Worm (Caenorhabditis elegans) whole organism, dauer: ENCODE measurements around the gene col-98.

Experiments
- unc-62 ChIP-seq: sonication (generic microtip); optimal IDR thresholded peaks from 2 replicates; lab custom pipeline; 2017; ENCODE audit warnings: missing biosample characterization, missing genetic modification reagents, missing genetic modification characterization

Gene col-98

ce11 chrIII:13013912-13014311 is 4.9 kb upstream of the col-98 start:
- no peak for TF ChIP-seq unc-62 (GFP tag; lab: Kevin White, UChicago)

DNA sequence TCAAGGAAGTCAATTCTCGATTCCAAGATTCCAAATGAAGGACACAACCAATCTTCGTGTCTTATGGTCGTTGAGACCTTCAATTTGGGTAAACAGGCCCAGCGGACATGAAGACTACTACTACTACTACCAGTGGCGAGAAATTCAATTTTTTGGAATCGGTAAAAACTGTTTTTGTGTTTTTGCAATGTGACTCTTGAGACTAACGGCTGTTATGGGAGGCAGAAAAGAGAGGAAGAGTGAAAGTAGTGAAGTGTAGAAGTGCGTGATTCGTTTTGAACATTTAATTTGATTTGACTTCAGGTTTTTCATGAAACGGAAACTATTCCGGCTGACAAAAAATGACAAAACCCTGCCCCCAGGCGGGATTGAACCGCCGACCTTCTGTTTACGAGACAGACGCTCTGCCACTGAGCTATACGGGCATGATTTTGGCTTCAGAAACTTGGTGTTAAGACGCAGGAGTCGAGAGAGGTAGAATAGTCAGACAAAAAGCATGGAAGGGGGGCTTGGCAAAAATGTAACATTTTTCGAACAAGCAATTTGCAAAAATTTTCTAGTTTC is 3.0 kb upstream of the col-98 start:
- TF ChIP-seq unc-62 (GFP tag; lab: Kevin White, UChicago) = no peak

ce11 chrIII:13019547-13020098 is 815 bp downstream of the col-98 start:
- no peak for TF ChIP-seq unc-62 (GFP tag; lab: Kevin White, UChicago)

- no peak for TF ChIP-seq unc-62 (GFP tag; lab: Kevin White, UChicago)
These were observed 1.9 kb downstream of the col-98 start, which contains the start of gene cyp-13A11 for ce11 chrIII:13020741-13021140. cyp-13A11 (plus strand) TSS chrIII:13021006.

- TF ChIP-seq unc-62 (GFP tag; lab: Kevin White, UChicago) = no peak
These were observed 5.5 kb downstream of the col-98 start, which contains the start of gene cyp-13A12 for ce11 chrIII:13024281-13024680. cyp-13A12 (plus strand) TSS chrIII:13024547.

ce11 chrIII:13027949-13028348 is 9.1 kb downstream of the col-98 start:
- no peak for TF ChIP-seq unc-62 (GFP tag; lab: Kevin White, UChicago)

ce11 chrIII:13029608-13030007 is 10.8 kb downstream of the col-98 start, which contains the start of gene F14F7.4:
F14F7.4 (minus strand) TSS chrIII:13029708.
- no peak for TF ChIP-seq unc-62 (GFP tag; lab: Kevin White, UChicago)

ce11 chrIII:13030551-13030950 is 11.7 kb downstream of the col-98 start, which contains the start of gene F14F7.7:
F14F7.7 (plus strand) TSS chrIII:13030904.
- no peak for TF ChIP-seq unc-62 (GFP tag; lab: Kevin White, UChicago)

- TF ChIP-seq unc-62 (GFP tag; lab: Kevin White, UChicago) = no peak
These were observed 12.9 kb downstream of the col-98 start, which contains the start of gene F14F7.5 for ce11 chrIII:13031701-13032100. F14F7.5 (plus strand) TSS chrIII:13032001.

DNA sequence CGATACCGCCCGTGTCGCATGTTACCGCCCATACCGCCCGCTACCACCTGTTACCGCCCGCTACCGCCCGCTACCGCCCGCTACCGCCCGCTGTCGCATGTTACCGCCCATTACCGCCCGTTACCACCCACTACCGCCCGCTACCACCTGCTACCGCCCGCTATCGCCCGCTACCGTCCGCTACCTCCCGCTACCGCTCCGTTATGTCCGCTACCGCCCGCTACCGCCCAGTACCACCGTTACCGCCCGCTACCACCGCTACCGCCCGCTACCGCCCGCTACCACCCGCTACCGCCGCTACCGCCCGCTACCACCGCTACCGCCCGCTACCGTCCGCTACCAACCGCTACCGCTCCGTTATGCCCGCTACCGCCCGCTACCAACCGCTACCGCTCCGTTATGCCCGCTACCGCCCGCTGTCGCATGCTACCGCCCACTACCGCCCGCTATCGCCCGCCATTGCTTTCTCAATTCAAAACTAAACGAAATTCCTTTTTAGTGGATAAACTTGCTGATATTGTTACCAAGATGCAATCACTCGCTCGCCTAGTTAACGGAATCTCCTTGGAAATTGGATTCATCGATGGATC is 13.7 kb downstream of the col-98 start:
- no peak for TF ChIP-seq unc-62 (GFP tag; lab: Kevin White, UChicago)

ce11 chrIII:13039739-13040138 is 20.9 kb downstream of the col-98 start, which contains the start of gene F54F12.2:
F54F12.2 (plus strand) TSS chrIII:13040039.
- no peak for TF ChIP-seq unc-62 (GFP tag; lab: Kevin White, UChicago)

- TF ChIP-seq unc-62 (GFP tag; lab: Kevin White, UChicago) = no peak
These were observed 31.1 kb downstream of the col-98 start for ce11 chrIII:13049956-13050355.

- no peak for TF ChIP-seq unc-62 (GFP tag; lab: Kevin White, UChicago)
These were observed 36.5 kb downstream of the col-98 start, which contains the start of gene F54F12.1 for ce11 chrIII:13055342-13055741. F54F12.1 (minus strand) TSS chrIII:13055442.

ce11 chrIII:13056230-13056629 is 37.4 kb downstream of the col-98 start:
- TF ChIP-seq unc-62 (GFP tag; lab: Kevin White, UChicago) = no peak

DNA sequence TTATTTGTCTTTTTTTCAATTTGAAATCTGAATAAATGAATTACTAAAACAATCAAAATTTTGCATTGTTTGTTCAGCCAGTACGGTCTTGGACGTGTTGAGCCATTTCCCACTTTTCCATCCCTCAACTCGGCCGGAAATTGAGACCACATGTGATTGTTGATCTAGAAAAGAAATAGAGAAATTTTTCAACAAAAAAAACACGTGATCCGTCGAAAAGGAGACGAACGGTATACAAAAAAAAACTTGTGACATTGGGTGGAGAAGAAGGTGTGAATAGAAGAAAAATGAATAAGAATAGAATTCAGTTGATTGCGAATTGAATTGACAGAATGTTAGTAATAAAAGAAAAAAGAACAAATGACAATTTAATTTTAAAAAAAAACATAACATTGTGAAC is 37.9 kb downstream of the col-98 start:
- TF ChIP-seq unc-62 (GFP tag; lab: Kevin White, UChicago) = no peak

DNA sequence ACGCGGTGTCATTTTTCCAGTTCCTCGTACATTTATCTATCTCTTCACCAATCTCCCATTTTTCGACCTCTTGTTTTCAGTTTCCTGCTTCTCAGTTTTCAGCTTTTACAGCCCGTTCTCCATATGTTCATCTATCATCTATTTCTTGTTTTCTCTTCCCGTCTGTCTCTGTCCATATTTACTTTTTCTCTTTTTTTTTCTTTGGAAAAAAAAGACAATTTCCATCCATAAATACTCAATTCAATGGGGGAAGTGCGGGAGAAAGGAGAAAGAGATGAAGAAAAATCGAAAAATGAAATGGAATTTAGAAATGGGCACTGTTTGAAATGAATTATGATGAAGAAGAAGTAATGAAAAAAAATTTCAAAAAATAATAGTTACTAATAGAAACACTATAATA is 39.3 kb downstream of the col-98 start:
- TF ChIP-seq unc-62 (GFP tag; lab: Kevin White, UChicago) = no peak
